Worm (Caenorhabditis elegans) whole organism, midembryonic: Measurements from ENCODE around the gene F22B7.9.

Experiments used
- T22C8.4 ChIP-seq: fragments of 200-800 bp; sonication (Bioruptor generic); IDR thresholded peaks from 2 replicates; pipeline ENCODE4 v1.3.6; 2022; ENCODE audit warnings: missing genetic modification characterization, missing compliant biosample characterization
- cog-1 ChIP-seq: sonication (generic microtip); optimal IDR thresholded peaks from 2 replicates; lab custom pipeline; 2016; ENCODE audit warnings: missing genetic modification characterization, missing compliant biosample characterization
- klf-2 ChIP-seq: fragments of 200-800 bp; sonication (Bioruptor generic); conservative IDR thresholded peaks from 2 replicates; pipeline ENCODE4 v1.3.6; 2022; ENCODE audit warnings: missing genetic modification reagents, missing genetic modification characterization, missing compliant biosample characterization
- tab-1 ChIP-seq: fragments of 200-800 bp; sonication (Bioruptor generic); IDR thresholded peaks from 2 replicates; pipeline ENCODE4 v1.3.6; 2022; ENCODE audit warnings: missing genetic modification characterization, missing compliant biosample characterization
- ztf-29 ChIP-seq: fragments of 200-800 bp; sonication (Bioruptor generic); IDR thresholded peaks from 2 replicates; pipeline ENCODE4 v1.3.6; 2022; ENCODE audit warnings: missing genetic modification reagents, missing genetic modification characterization, missing compliant biosample characterization

DNA sequence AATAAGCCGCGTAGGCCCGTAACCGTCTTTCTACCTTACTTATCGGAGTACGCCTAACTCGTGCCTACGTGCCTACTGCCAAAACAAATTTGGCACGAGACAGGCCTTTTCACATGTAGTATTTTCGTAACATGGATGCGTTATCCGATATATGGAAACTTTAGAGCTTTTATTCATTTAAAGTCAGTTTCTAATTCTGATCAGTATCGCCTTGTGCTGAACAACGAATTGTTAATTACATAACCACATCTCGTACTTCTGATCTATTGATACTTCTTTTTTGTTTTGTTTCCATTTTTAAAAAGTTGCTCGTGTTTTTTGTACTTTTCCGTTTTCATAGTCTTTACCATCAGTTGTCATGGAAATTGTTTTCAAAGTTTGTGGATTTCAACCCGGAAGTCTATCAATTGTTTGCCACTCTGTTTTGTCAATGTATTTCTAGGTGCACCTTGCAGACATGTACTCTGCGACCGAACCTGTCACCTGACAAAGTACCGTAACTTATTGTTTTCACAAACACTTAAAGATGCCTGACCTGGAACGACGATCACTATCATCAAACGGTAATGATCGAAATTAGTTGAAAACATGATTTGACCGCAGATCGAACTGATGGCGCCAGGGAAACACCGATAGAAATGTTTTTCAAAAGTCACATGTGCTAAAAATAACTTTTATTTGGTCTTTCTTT, 4.1 kb upstream of the F22B7.9 start:
- TF ChIP-seq cog-1 (tag; lab: Kevin White, UChicago) (no peak), tab-1 (GFP tag; lab: Robert Waterston, UW) (no peak), T22C8.4 (GFP tag; lab: Robert Waterston, UW) (no peak), ztf-29 (GFP tag; lab: Robert Waterston, UW) (no peak), klf-2 (no peak)
